Worm (Caenorhabditis elegans): ENCODE results near the gene ceh-51.

Gene ceh-51

ce11 chrV:18846480-18846879 lies 27.5 kb upstream of the ceh-51 start, which contains the start of gene nhr-230:
nhr-230 (plus strand) TSS chrV:18846780.
- TF ChIP-seq nhr-77 (tag; optimal IDR thresholded peaks at IDR 0.05): no peak
- no peak for TF ChIP-seq unc-39 (tag; optimal IDR thresholded peaks at IDR 0.05)
- no peak for TF ChIP-seq ztf-11 (tag; optimal IDR thresholded peaks at IDR 0.05)
- no peak for TF ChIP-seq sea-2 (GFP tag; optimal IDR thresholded peaks at IDR 0.05)
- no peak for TF ChIP-seq fkh-10 (GFP tag; optimal IDR thresholded peaks at IDR 0.05)
- no peak for TF ChIP-seq nhr-237 (tag; optimal IDR thresholded peaks at IDR 0.05)
- no peak for TF ChIP-seq egl-5 (tag; optimal IDR thresholded peaks at IDR 0.05)
- TF ChIP-seq ceh-16 (tag; optimal IDR thresholded peaks at IDR 0.05): no peak
- no peak for TF ChIP-seq ceh-82 (tag; optimal IDR thresholded peaks at IDR 0.05)
- no peak for TF ChIP-seq fos-1 (tag; optimal IDR thresholded peaks at IDR 0.05)
- no peak for TF ChIP-seq mml-1 (tag; optimal IDR thresholded peaks at IDR 0.05)
- TF ChIP-seq snpc-4 (tag; optimal IDR thresholded peaks at IDR 0.05): no peak
- no peak for TF ChIP-seq ceh-28 (tag; optimal IDR thresholded peaks at IDR 0.05)
- TF ChIP-seq nhr-23 (tag; optimal IDR thresholded peaks at IDR 0.05): no peak

DNA sequence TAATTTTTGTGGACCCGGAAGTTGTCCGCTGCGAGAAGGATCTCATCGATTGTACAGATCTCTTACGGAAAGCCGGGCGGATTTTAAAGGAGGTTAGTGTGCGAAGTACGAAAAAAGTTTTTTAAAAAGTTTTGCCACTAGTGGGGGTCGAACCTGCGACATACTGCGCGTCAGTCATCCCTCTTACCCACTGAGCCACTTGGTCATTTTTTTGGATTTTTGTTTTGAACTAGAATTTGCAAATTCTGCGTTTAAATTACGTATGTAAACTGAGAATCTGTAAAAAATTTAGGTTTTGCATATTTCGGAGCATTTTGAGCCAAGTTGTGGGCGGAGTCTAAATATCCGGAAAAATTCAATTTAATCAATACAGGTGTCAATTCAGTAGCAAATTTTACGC lies 25.4 kb upstream of the ceh-51 start:
- no peak for TF ChIP-seq nhr-12 (tag; optimal IDR thresholded peaks at IDR 0.05)

- TF ChIP-seq nhr-43 (tag; optimal IDR thresholded peaks at IDR 0.05; ENCODE audit: poor library complexity, severe bottlenecking): no peak
- TF ChIP-seq skn-1 (tag; optimal IDR thresholded peaks at IDR 0.05): peak; percentile 82
- TF ChIP-seq ceh-82 (tag; optimal IDR thresholded peaks at IDR 0.05): no peak
- no peak for TF ChIP-seq ceh-28 (tag; optimal IDR thresholded peaks at IDR 0.05)
- TF ChIP-seq nhr-237 (tag; optimal IDR thresholded peaks at IDR 0.05): no peak
- no peak for TF ChIP-seq nhr-25 (tag; optimal IDR thresholded peaks at IDR 0.05)
- TF ChIP-seq pqm-1 (tag; optimal IDR thresholded peaks at IDR 0.05): no peak
- no peak for TF ChIP-seq unc-62 (GFP tag; optimal IDR thresholded peaks at IDR 0.05)
- peak; percentile 18 for TF ChIP-seq elt-2 (tag; optimal IDR thresholded peaks at IDR 0.05)
- no peak for TF ChIP-seq ceh-9 (tag; optimal IDR thresholded peaks at IDR 0.05)
- no peak for TF ChIP-seq aly-2 (tag; optimal IDR thresholded peaks at IDR 0.05)
These were observed 19.1 kb upstream of the ceh-51 start for ce11 chrV:18854788-18855187.

- no peak for TF ChIP-seq pqm-1 (tag; optimal IDR thresholded peaks at IDR 0.05)
- TF ChIP-seq nhr-23 (tag; optimal IDR thresholded peaks at IDR 0.05): no peak
- no peak for TF ChIP-seq ceh-16 (tag; optimal IDR thresholded peaks at IDR 0.05)
- no peak for TF ChIP-seq nhr-76 (tag; optimal IDR thresholded peaks at IDR 0.05)
- TF ChIP-seq nhr-77 (tag; optimal IDR thresholded peaks at IDR 0.05): no peak
- TF ChIP-seq sea-2 (GFP tag; optimal IDR thresholded peaks at IDR 0.05): no peak
- TF ChIP-seq fkh-10 (GFP tag; optimal IDR thresholded peaks at IDR 0.05): no peak
These were observed 14.8 kb upstream of the ceh-51 start, which contains the start of gene wars-1 for ce11 chrV:18859121-18859520. wars-1 (minus strand) TSS chrV:18859221.

ce11 chrV:18868517-18868916 lies 5.4 kb upstream of the ceh-51 start:
- TF ChIP-seq ztf-11 (tag; optimal IDR thresholded peaks at IDR 0.05) (no peak), pha-4 (tag; optimal IDR thresholded peaks at IDR 0.05) (peak; percentile 50), nfya-1 (tag; optimal IDR thresholded peaks at IDR 0.05; ENCODE audit: insufficient read depth) (peak; percentile 21), elt-2 (tag; optimal IDR thresholded peaks at IDR 0.05) (peak; percentile 41), egl-5 (tag; optimal IDR thresholded peaks at IDR 0.05) (peak; percentile 92), snpc-4 (tag; optimal IDR thresholded peaks at IDR 0.05) (peak; percentile 49), fkh-10 (GFP tag; optimal IDR thresholded peaks at IDR 0.05) (no peak), hmg-11 (tag; optimal IDR thresholded peaks at IDR 0.05) (peak; percentile 61), lin-39 (tag; optimal IDR thresholded peaks at IDR 0.05) (peak; percentile 35)

- TF ChIP-seq nhr-77 (tag; optimal IDR thresholded peaks at IDR 0.05) (no peak), mdl-1 (tag; optimal IDR thresholded peaks at IDR 0.05) (no peak), nhr-67 (tag; optimal IDR thresholded peaks at IDR 0.05) (no peak), elt-2 (tag; optimal IDR thresholded peaks at IDR 0.05) (peak; percentile 76), ceh-28 (tag; optimal IDR thresholded peaks at IDR 0.05) (no peak), snpc-4 (tag; optimal IDR thresholded peaks at IDR 0.05) (no peak), pqm-1 (tag; optimal IDR thresholded peaks at IDR 0.05) (peak; percentile 2), jun-1 (tag; optimal IDR thresholded peaks at IDR 0.05) (no peak)
These were observed 3.0 kb upstream of the ceh-51 start for ce11 chrV:18870955-18871354.
